Worm (Caenorhabditis elegans): ENCODE data around the gene F53A9.7.

- TF ChIP-seq nhr-120 (GFP tag; IDR thresholded peaks at IDR 0.05) (no peak), hmg-20 (GFP tag; IDR thresholded peaks at IDR 0.05) (no peak)
Observed at ce11 chrX:8713754-8714295, 2.9 kb downstream of the F53A9.7 start, which contains the start of gene F53A9.6.

Measured in whole organism, young adult.